Fruit fly (Drosophila melanogaster) whole organism, adult: ENCODE data around the gene CG14219.

Experiments used
- CG11617 ChIP-seq: fragments of 200-800 bp; sonication (Bioruptor generic); optimal IDR thresholded peaks from 2 replicates; lab custom pipeline; 2017; ENCODE audit warnings: mild to moderate bottlenecking, missing biosample characterization, missing genetic modification reagents, missing genetic modification characterization
- CG1620 ChIP-seq: fragments of 200-800 bp; sonication (Bioruptor generic); optimal IDR thresholded peaks from 2 replicates; lab custom pipeline; 2016; ENCODE audit warnings: missing biosample characterization, missing genetic modification characterization
- cnc ChIP-seq, 2 experiments: fragments of >200 bp; optimal IDR thresholded peaks; 2 replicates each; lab custom pipeline; 2017

The CG14219 gene

dm6 chrX:19545865-19546657 lies 43.9 kb downstream of the CG14219 start:
- TF ChIP-seq CG1620 (GFP tag; lab: Kevin White, UChicago): no peak
- no peak for TF ChIP-seq cnc (optimal IDR thresholded peaks at IDR 0.05; lab: Kevin White, UChicago)
- no peak for TF ChIP-seq CG11617 (GFP tag; lab: Kevin White, UChicago)
